Worm (Caenorhabditis elegans) whole organism, L1 larva: ENCODE data around the gene mtl-1.

ENCODE experiments used
- C34B4.2 ChIP-seq: sonication (generic microtip); optimal IDR thresholded peaks from 2 replicates; lab custom pipeline; 2017; ENCODE audit warnings: mild to moderate bottlenecking, missing genetic modification characterization, missing compliant biosample characterization
- F16B12.6 ChIP-seq: fragments of 150-350 bp; optimal IDR thresholded peaks from 2 replicates; lab custom pipeline; 2014; ENCODE audit warnings: missing biosample characterization, missing genetic modification characterization
- aly-2 ChIP-seq: fragments of 150-350 bp; optimal IDR thresholded peaks from 2 replicates; lab custom pipeline; 2014; ENCODE audit warnings: missing biosample characterization, missing genetic modification characterization
- dsc-1 ChIP-seq: sonication (generic microtip); optimal IDR thresholded peaks from 2 replicates; lab custom pipeline; 2016; ENCODE audit warnings: mild to moderate bottlenecking, missing genetic modification characterization, missing compliant biosample characterization
- elt-2 ChIP-seq: sonication (generic microtip); optimal IDR thresholded peaks from 2 replicates; lab custom pipeline; 2016; ENCODE audit warnings: missing genetic modification characterization, mild to moderate bottlenecking, inconsistent platforms, missing compliant biosample characterization, missing genetic modification reagents
- elt-3 ChIP-seq, 6 experiments: fragments of 150-350 bp in 1 of 6; sonication (generic microtip); optimal IDR thresholded peaks; 2 replicates each; lab custom pipeline; 2017 to 2018; ENCODE audit warnings: missing biosample characterization in 6 of 6, missing genetic modification characterization in 6 of 6, inconsistent platforms in 1 of 6
- hlh-17 ChIP-seq: fragments of 200-800 bp; sonication (Bioruptor generic); optimal IDR thresholded peaks from 2 replicates; lab custom pipeline; 2018; ENCODE audit warnings: missing genetic modification characterization, mild to moderate bottlenecking, missing compliant biosample characterization, moderate library complexity, borderline replicate concordance
- hlh-4 ChIP-seq: sonication (generic microtip); optimal IDR thresholded peaks from 2 replicates; lab custom pipeline; 2016; ENCODE audit warnings: mild to moderate bottlenecking, missing genetic modification characterization, missing compliant biosample characterization
- lin-39 ChIP-seq: fragments of 150-350 bp; optimal IDR thresholded peaks from 2 replicates; lab custom pipeline; 2014; ENCODE audit warnings: missing biosample characterization, missing genetic modification reagents, missing genetic modification characterization
- lsy-2 ChIP-seq, 2 experiments: fragments of 150-350 bp; optimal IDR thresholded peaks; 2 replicates each; lab custom pipeline; 2014; ENCODE audit warnings: missing biosample characterization in 2 of 2, missing genetic modification characterization in 2 of 2
- mep-1 ChIP-seq: fragments of 150-350 bp; optimal IDR thresholded peaks from 2 replicates; lab custom pipeline; 2014; ENCODE audit warnings: missing biosample characterization, missing genetic modification characterization
- nhr-12 ChIP-seq: sonication (generic microtip); optimal IDR thresholded peaks from 2 replicates; lab custom pipeline; 2017; ENCODE audit warnings: missing biosample characterization, missing genetic modification characterization
- nhr-90 ChIP-seq: sonication (generic microtip); optimal IDR thresholded peaks from 2 replicates; lab custom pipeline; 2016; ENCODE audit warnings: mild to moderate bottlenecking, missing genetic modification characterization, missing compliant biosample characterization; ENCODE audit not compliant: poor library complexity

- TF ChIP-seq aly-2 (no peak), dsc-1 (no peak), nhr-90 (tag; lab: Kevin White, UChicago) (no peak), lsy-2 (tag; optimal IDR thresholded peaks at IDR 0.05; lab: Kevin White, UChicago) (no peak), elt-2 (tag; lab: Kevin White, UChicago) (no peak), lin-39 (tag; lab: Kevin White, UChicago) (no peak), elt-3 (tag; optimal IDR thresholded peaks at IDR 0.05; lab: Kevin White, UChicago) (no peak), nhr-12 (tag; lab: Kevin White, UChicago) (no peak), F16B12.6 (tag; lab: Kevin White, UChicago) (no peak), hlh-4 (no peak), C34B4.2 (tag; lab: Kevin White, UChicago) (no peak), hlh-17 (no peak), mep-1 (tag; lab: Kevin White, UChicago) (no peak)
Measured at ce11 chrV:6668741-6669140, 22.9 kb downstream of the mtl-1 start, which contains the start of gene str-180.
